Fruit fly (Drosophila melanogaster) whole organism, embryonic: ENCODE results near the gene mu2.

Experiments
- CG17829 ChIP-seq: fragments of 200-800 bp; optimal IDR thresholded peaks from 2 replicates; lab custom pipeline; 2019; ENCODE audit warnings: missing biosample characterization, mild to moderate bottlenecking, missing genetic modification characterization, moderate library complexity
- CG18476 ChIP-seq: fragments of 200-800 bp; sonication (Bioruptor generic); optimal IDR thresholded peaks from 2 replicates; lab custom pipeline; 2016; ENCODE audit warnings: missing biosample characterization, mild to moderate bottlenecking, missing genetic modification characterization
- lola ChIP-seq, 3 experiments: fragments of >200 bp in 2 of 3; fragments of 200-800 bp in 1 of 3; sonication (Bioruptor generic) in 1 of 3; optimal IDR thresholded peaks; 2 replicates each; lab custom pipeline; 2017 to 2019; ENCODE audit warnings: missing biosample characterization in 3 of 3, missing genetic modification characterization in 3 of 3, mild to moderate bottlenecking in 1 of 3, moderate library complexity in 1 of 3
- pb ChIP-seq: fragments of 200-800 bp; sonication (Bioruptor generic); optimal IDR thresholded peaks from 3 replicates; lab custom pipeline; 2016; ENCODE audit warnings: missing biosample characterization, missing genetic modification characterization
- wdn ChIP-seq: fragments of 200-800 bp; sonication (Bioruptor generic); IDR thresholded peaks from 2 replicates; pipeline ENCODE4 v1.3.6; 2022; ENCODE audit warnings: missing biosample characterization, missing genetic modification characterization

dm6 chr3L:1937469-1937868 lies 9.8 kb downstream of the mu2 start:
- TF ChIP-seq lola (GFP tag; optimal IDR thresholded peaks at IDR 0.05; lab: Kevin White, UChicago) (no peak), pb (GFP tag; lab: Kevin White, UChicago) (no peak), CG18476 (GFP tag; lab: Kevin White, UChicago) (no peak), CG17829 (tag; lab: Kevin White, UChicago) (no peak), wdn (GFP tag; lab: Robert Waterston, UW) (no peak)
